Worm (Caenorhabditis elegans): ENCODE data around the gene algn-11.

The algn-11 gene

DNA sequence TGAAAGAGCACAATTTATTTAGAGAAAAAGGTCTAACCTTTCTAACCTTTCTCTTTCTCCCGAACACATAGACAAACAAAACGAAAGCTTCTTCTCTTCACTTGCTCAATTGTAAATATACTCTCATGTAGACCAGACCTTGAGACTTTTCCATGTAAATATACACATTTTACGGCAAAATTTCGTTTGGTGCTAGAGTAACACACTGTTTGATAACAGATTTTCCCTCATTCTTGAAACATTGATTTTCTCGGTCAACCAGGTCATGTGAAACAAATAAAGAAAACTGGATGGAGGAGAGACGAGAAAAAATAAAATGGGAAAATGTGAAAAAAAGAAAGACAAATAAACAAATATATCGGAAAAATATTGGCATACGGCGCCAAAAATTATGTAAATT is 31.7 kb upstream of the algn-11 start:
- TF ChIP-seq pqm-1 (tag; optimal IDR thresholded peaks at IDR 0.05), result no peak
- no peak for TF ChIP-seq ztf-16 (tag; optimal IDR thresholded peaks at IDR 0.05)
- TF ChIP-seq K09A11.1 (tag; optimal IDR thresholded peaks at IDR 0.05; ENCODE audit: insufficient read depth), result no peak
- TF ChIP-seq ceh-14 (tag; optimal IDR thresholded peaks at IDR 0.05), result no peak
- no peak for TF ChIP-seq nhr-11 (tag; optimal IDR thresholded peaks at IDR 0.05)
- no peak for TF ChIP-seq ceh-9 (tag; optimal IDR thresholded peaks at IDR 0.05)
- TF ChIP-seq fax-1 (tag; optimal IDR thresholded peaks at IDR 0.05), result no peak
- no peak for TF ChIP-seq C38D4.7 (GFP tag; optimal IDR thresholded peaks at IDR 0.05)
- no peak for TF ChIP-seq mec-3 (tag; optimal IDR thresholded peaks at IDR 0.05; ENCODE audit: borderline replicate concordance)
- TF ChIP-seq hlh-8 (tag; optimal IDR thresholded peaks at IDR 0.05), result no peak
- TF ChIP-seq madf-2 (tag; optimal IDR thresholded peaks at IDR 0.05), result no peak
- TF ChIP-seq pha-2 (tag; optimal IDR thresholded peaks at IDR 0.05), result no peak
- TF ChIP-seq odd-2 (tag; optimal IDR thresholded peaks at IDR 0.05), result no peak
- TF ChIP-seq ama-1 (optimal IDR thresholded peaks at IDR 0.05), result no peak
- TF ChIP-seq ceh-30 (tag; optimal IDR thresholded peaks at IDR 0.05), result no peak
- TF ChIP-seq gmeb-2 (tag; optimal IDR thresholded peaks at IDR 0.05), result no peak
- TF ChIP-seq C08G9.2 (tag; optimal IDR thresholded peaks at IDR 0.05), result no peak

DNA sequence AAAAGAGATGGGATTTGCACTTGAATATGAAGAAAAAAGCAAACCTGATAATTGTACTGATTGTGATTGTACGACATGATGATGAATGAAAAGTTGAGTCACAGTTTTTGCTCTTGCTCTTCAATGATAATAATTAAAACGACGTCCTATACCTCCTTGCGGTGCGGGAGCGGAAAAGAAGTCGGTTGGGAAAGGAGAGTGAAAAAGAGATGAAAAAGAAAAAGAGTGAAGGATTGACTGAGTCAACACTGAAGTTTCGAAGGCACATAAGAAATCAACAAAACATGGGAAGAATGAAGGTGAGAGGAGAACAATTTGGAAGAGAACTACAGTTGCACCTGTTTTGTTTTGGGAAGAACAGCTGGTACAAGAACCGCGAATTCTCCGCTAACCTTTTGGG is 29.0 kb upstream of the algn-11 start, which contains the start of gene F56C9.8:
TSS of gene F56C9.8 (minus strand) at position 120 of the 400 bp plus-strand sequence.
- no peak for TF ChIP-seq tbx-7 (tag; optimal IDR thresholded peaks at IDR 0.05)
- no peak for TF ChIP-seq ahr-1 (tag; optimal IDR thresholded peaks at IDR 0.05)
- no peak for TF ChIP-seq nfya-1 (tag; optimal IDR thresholded peaks at IDR 0.05)
- TF ChIP-seq mec-3 (tag; optimal IDR thresholded peaks at IDR 0.05; ENCODE audit: borderline replicate concordance), result no peak
- TF ChIP-seq syd-9 (tag; optimal IDR thresholded peaks at IDR 0.05), result no peak
- no peak for TF ChIP-seq F13H6.1 (tag; optimal IDR thresholded peaks at IDR 0.05)
- TF ChIP-seq nhr-232 (tag; optimal IDR thresholded peaks at IDR 0.05), result no peak
- no peak for TF ChIP-seq tbx-2 (tag; optimal IDR thresholded peaks at IDR 0.05)
- no peak for TF ChIP-seq pros-1 (tag; optimal IDR thresholded peaks at IDR 0.05)
- no peak for TF ChIP-seq ceh-48 (tag; optimal IDR thresholded peaks at IDR 0.05)
- TF ChIP-seq che-1 (tag; optimal IDR thresholded peaks at IDR 0.05), result no peak
- TF ChIP-seq ets-4 (tag; optimal IDR thresholded peaks at IDR 0.05), result no peak
- TF ChIP-seq unc-86 (tag; optimal IDR thresholded peaks at IDR 0.05), result no peak
- TF ChIP-seq pat-9 (tag; optimal IDR thresholded peaks at IDR 0.05), result no peak

DNA sequence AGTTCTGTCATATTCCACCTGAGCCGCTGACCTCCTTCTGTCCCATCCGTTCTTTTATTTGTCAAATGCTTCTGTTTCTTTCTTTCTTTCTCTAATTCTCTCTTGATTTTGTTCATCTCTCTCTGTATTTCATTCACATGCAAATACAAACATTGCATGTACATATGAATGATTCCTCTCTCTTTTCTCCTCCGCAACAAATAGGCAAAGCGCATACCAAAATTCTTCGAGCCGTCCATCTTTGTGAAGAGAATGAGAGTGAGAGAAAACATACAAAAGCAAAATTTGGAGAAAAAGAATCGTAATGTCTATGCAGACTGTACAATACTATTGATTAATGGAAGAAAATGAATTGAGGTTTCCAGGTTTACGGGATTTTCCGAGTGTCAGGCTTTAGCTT is 27.0 kb upstream of the algn-11 start:
- TF ChIP-seq pax-1 (tag; optimal IDR thresholded peaks at IDR 0.05), result peak; percentile 14
- TF ChIP-seq hlh-6 (tag; optimal IDR thresholded peaks at IDR 0.05), result no peak
- peak; percentile 33 for TF ChIP-seq ceh-19 (GFP tag; optimal IDR thresholded peaks at IDR 0.05)
- TF ChIP-seq unc-3 (GFP tag; conservative IDR thresholded peaks at IDR 0.05), result no peak
- no peak for TF ChIP-seq unc-3 (tag; optimal IDR thresholded peaks at IDR 0.05)
- TF ChIP-seq hlh-30 (tag; optimal IDR thresholded peaks at IDR 0.05; ENCODE audit: insufficient read depth), result no peak

DNA sequence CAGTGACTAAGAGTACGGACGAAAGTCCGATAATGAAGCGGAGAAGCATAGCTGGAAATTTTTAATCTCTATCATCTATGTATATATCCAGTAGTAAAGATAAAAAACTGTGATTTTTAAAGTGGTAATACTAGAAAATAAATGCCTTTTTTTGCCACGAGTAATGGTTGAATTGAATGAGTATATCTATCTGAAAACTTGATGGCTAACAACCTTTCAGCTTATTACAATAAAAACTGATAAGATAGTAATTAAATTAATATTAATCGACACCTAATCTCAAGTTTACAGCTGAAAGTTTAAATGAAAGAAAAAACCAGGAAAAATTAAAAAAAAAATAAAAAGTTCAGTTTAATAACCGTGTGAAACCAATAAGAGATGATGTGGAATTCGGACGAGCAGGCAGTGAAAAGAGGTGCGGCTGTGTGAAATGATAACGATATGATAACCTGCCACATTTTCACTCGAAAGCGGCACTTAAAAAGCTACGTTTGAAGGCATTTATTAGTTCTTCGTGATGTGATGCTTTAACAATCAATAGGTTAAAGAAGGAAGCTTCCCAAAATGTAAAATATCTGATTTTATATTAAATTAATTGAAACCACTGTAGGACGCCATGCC is 24.7 kb upstream of the algn-11 start, which contains the start of gene nspg-6:
TSS of gene nspg-6 (minus strand) at position 51 of the 621 bp plus-strand sequence.
- TF ChIP-seq C08G9.2 (tag; optimal IDR thresholded peaks at IDR 0.05) (no peak), gmeb-2 (tag; optimal IDR thresholded peaks at IDR 0.05) (no peak), mec-3 (tag; optimal IDR thresholded peaks at IDR 0.05; ENCODE audit: borderline replicate concordance) (no peak), hlh-8 (tag; optimal IDR thresholded peaks at IDR 0.05) (no peak), lin-11 (tag; optimal IDR thresholded peaks at IDR 0.05) (no peak), ceh-9 (tag; optimal IDR thresholded peaks at IDR 0.05) (no peak), elt-4 (tag; optimal IDR thresholded peaks at IDR 0.05) (no peak), C38D4.7 (GFP tag; optimal IDR thresholded peaks at IDR 0.05) (no peak), fax-1 (tag; optimal IDR thresholded peaks at IDR 0.05) (no peak), pha-4 (tag; optimal IDR thresholded peaks at IDR 0.05) (no peak), ama-1 (optimal IDR thresholded peaks at IDR 0.05) (no peak), eyg-1 (tag; optimal IDR thresholded peaks at IDR 0.05) (no peak), ceh-31 (tag; optimal IDR thresholded peaks at IDR 0.05) (no peak), elt-2 (tag; optimal IDR thresholded peaks at IDR 0.05) (no peak), ceh-14 (tag; optimal IDR thresholded peaks at IDR 0.05) (no peak)
